Worm (Caenorhabditis elegans): Measurements from ENCODE around the gene sur-5.

ce11 chrX:7291810-7292209 lies 13.6 kb downstream of the sur-5 start, which contains the start of gene lron-7:
- TF ChIP-seq nhr-232 (tag; optimal IDR thresholded peaks at IDR 0.05): no peak
- TF ChIP-seq tbx-7 (tag; optimal IDR thresholded peaks at IDR 0.05): no peak
- TF ChIP-seq npax-4 (tag; optimal IDR thresholded peaks at IDR 0.05): no peak
- no peak for TF ChIP-seq rnt-1 (tag; optimal IDR thresholded peaks at IDR 0.05)
- TF ChIP-seq nhr-11 (tag; optimal IDR thresholded peaks at IDR 0.05): no peak
- no peak for TF ChIP-seq nfya-1 (tag; optimal IDR thresholded peaks at IDR 0.05)
- TF ChIP-seq lin-11 (tag; optimal IDR thresholded peaks at IDR 0.05): no peak
- TF ChIP-seq hlh-8 (tag; optimal IDR thresholded peaks at IDR 0.05): no peak
- TF ChIP-seq fkh-10 (GFP tag; optimal IDR thresholded peaks at IDR 0.05): no peak
- TF ChIP-seq T23F11.4 (GFP tag; optimal IDR thresholded peaks at IDR 0.05): no peak
